Fruit fly (Drosophila melanogaster) whole organism, embryonic: ENCODE measurements around the gene timeout.

ENCODE experiments used
- CG10462 ChIP-seq: fragments of 200-800 bp; sonication (Bioruptor generic); optimal IDR thresholded peaks from 2 replicates; lab custom pipeline; 2016; ENCODE audit warnings: missing biosample characterization, missing genetic modification characterization
- CG11696 ChIP-seq: fragments of 200-800 bp; sonication (Bioruptor generic); IDR thresholded peaks from 2 replicates; pipeline ENCODE4 v1.3.6; 2022; ENCODE audit warnings: missing biosample characterization, missing genetic modification characterization
- CG13287 ChIP-seq: fragments of 200-800 bp; sonication (Bioruptor generic); IDR thresholded peaks from 2 replicates; pipeline ENCODE4 v1.3.6; 2022; ENCODE audit warnings: missing biosample characterization, missing genetic modification characterization; ENCODE audit not compliant: partially characterized antibody
- CG13296 ChIP-seq: fragments of 200-800 bp; sonication (Bioruptor generic); optimal IDR thresholded peaks from 3 replicates; lab custom pipeline; 2018; ENCODE audit warnings: missing biosample characterization, mild to moderate bottlenecking, missing genetic modification characterization
- CG14860 ChIP-seq: fragments of 200-800 bp; sonication (Bioruptor generic); IDR thresholded peaks from 3 replicates; pipeline ENCODE4 v1.3.6; 2022; ENCODE audit warnings: missing biosample characterization, missing genetic modification characterization; ENCODE audit not compliant: partially characterized antibody
- CG16863 ChIP-seq: fragments of 200-800 bp; sonication (Bioruptor generic); optimal IDR thresholded peaks from 3 replicates; lab custom pipeline; 2016; ENCODE audit warnings: missing biosample characterization, missing genetic modification characterization
- CG17361 ChIP-seq: fragments of 200-800 bp; sonication (Bioruptor generic); IDR thresholded peaks from 3 replicates; pipeline ENCODE4 v1.3.6; 2022; ENCODE audit warnings: missing biosample characterization, missing genetic modification characterization
- CG17829 ChIP-seq: fragments of 200-800 bp; optimal IDR thresholded peaks from 2 replicates; lab custom pipeline; 2019; ENCODE audit warnings: missing biosample characterization, mild to moderate bottlenecking, missing genetic modification characterization, moderate library complexity
- CG17912 ChIP-seq: fragments of 200-800 bp; sonication (Bioruptor generic); optimal IDR thresholded peaks from 2 replicates; lab custom pipeline; 2018; ENCODE audit warnings: missing biosample characterization, mild to moderate bottlenecking, missing genetic modification characterization
- CG18476 ChIP-seq: fragments of 200-800 bp; sonication (Bioruptor generic); optimal IDR thresholded peaks from 2 replicates; lab custom pipeline; 2016; ENCODE audit warnings: missing biosample characterization, mild to moderate bottlenecking, missing genetic modification characterization
- CG2116 ChIP-seq: fragments of 200-800 bp; sonication (Bioruptor generic); optimal IDR thresholded peaks from 3 replicates; lab custom pipeline; 2018; ENCODE audit warnings: missing biosample characterization, mild to moderate bottlenecking, missing genetic modification characterization
- CG43689 ChIP-seq: fragments of 200-800 bp; sonication (Bioruptor generic); IDR thresholded peaks from 2 replicates; pipeline ENCODE4 v1.3.6; 2022; ENCODE audit warnings: missing biosample characterization, missing genetic modification characterization
- CG4854 ChIP-seq: fragments of 200-800 bp; sonication (Bioruptor generic); optimal IDR thresholded peaks from 2 replicates; lab custom pipeline; 2016; ENCODE audit warnings: missing biosample characterization, missing genetic modification characterization, inconsistent platforms
- CG6689 ChIP-seq: fragments of 200-800 bp; sonication (Bioruptor generic); IDR thresholded peaks from 2 replicates; pipeline ENCODE4 v1.3.6; 2022; ENCODE audit warnings: missing biosample characterization, missing genetic modification characterization
- CG6765 ChIP-seq: fragments of 200-800 bp; sonication (Bioruptor generic); optimal IDR thresholded peaks from 3 replicates; lab custom pipeline; 2017; ENCODE audit warnings: missing biosample characterization, mild to moderate bottlenecking, missing genetic modification characterization
- CG7556 ChIP-seq: fragments of 200-800 bp; sonication (Bioruptor generic); optimal IDR thresholded peaks from 2 replicates; lab custom pipeline; 2017; ENCODE audit warnings: missing biosample characterization, mild to moderate bottlenecking, missing genetic modification characterization
- CG8089 ChIP-seq: fragments of 200-800 bp; sonication (Bioruptor generic); optimal IDR thresholded peaks from 3 replicates; lab custom pipeline; 2016; ENCODE audit warnings: missing biosample characterization, missing genetic modification characterization
- CG8359 ChIP-seq: fragments of 200-800 bp; sonication (Bioruptor generic); optimal IDR thresholded peaks from 2 replicates; lab custom pipeline; 2017; ENCODE audit warnings: missing biosample characterization, mild to moderate bottlenecking, missing genetic modification characterization, borderline replicate concordance
- CG8478 ChIP-seq: fragments of >200 bp; optimal IDR thresholded peaks from 2 replicates; lab custom pipeline; 2018
- CG8765 ChIP-seq: fragments of 200-800 bp; sonication (Bioruptor generic); IDR thresholded peaks from 2 replicates; pipeline ENCODE4 v1.3.6; 2022; ENCODE audit warnings: missing biosample characterization, missing genetic modification characterization
- CG9727 ChIP-seq: fragments of 200-800 bp; sonication (Bioruptor generic); optimal IDR thresholded peaks from 3 replicates; lab custom pipeline; 2017; ENCODE audit warnings: missing biosample characterization, mild to moderate bottlenecking, missing genetic modification characterization
- Dek ChIP-seq: fragments of 200-800 bp; sonication (Bioruptor generic); optimal IDR thresholded peaks from 3 replicates; lab custom pipeline; 2019; ENCODE audit warnings: missing biosample characterization, mild to moderate bottlenecking, missing genetic modification characterization, moderate library complexity
- E2f1 ChIP-seq: fragments of 200-800 bp; sonication (Bioruptor generic); IDR thresholded peaks from 2 replicates; pipeline ENCODE4 v1.3.6; 2022; ENCODE audit warnings: missing biosample characterization, missing genetic modification characterization
- HmgD ChIP-seq: fragments of 200-800 bp; sonication (Bioruptor generic); optimal IDR thresholded peaks from 3 replicates; lab custom pipeline; 2016; ENCODE audit warnings: missing biosample characterization, missing genetic modification characterization
- Hr3 ChIP-seq: fragments of 200-800 bp; sonication (Bioruptor generic); optimal IDR thresholded peaks from 3 replicates; lab custom pipeline; 2016; ENCODE audit warnings: missing biosample characterization, missing genetic modification characterization
- Hr51 ChIP-seq, 2 experiments: fragments of 200-800 bp; sonication (Bioruptor generic); optimal IDR thresholded peaks; 2 replicates in 1 of 2; 3 replicates in 1 of 2; lab custom pipeline; 2016 to 2018; ENCODE audit warnings: missing biosample characterization in 2 of 2, missing genetic modification characterization in 2 of 2, mild to moderate bottlenecking in 1 of 2, moderate library complexity in 1 of 2
- MBD-R2 ChIP-seq: fragments of 200-800 bp; sonication (Bioruptor generic); IDR thresholded peaks from 2 replicates; pipeline ENCODE4 v1.3.6; 2022; ENCODE audit warnings: missing biosample characterization, missing genetic modification characterization
- Oli ChIP-seq: fragments of 200-800 bp; sonication (Bioruptor generic); optimal IDR thresholded peaks from 2 replicates; lab custom pipeline; 2018; ENCODE audit warnings: missing biosample characterization, mild to moderate bottlenecking, missing genetic modification characterization, moderate library complexity
- Pdp1 ChIP-seq, 2 experiments: fragments of 200-800 bp; sonication (Bioruptor generic); optimal IDR thresholded peaks; 3 replicates each; lab custom pipeline; 2016; ENCODE audit warnings: missing biosample characterization in 2 of 2, missing genetic modification characterization in 2 of 2, mild to moderate bottlenecking in 1 of 2, moderate library complexity in 1 of 2
- Taf1 ChIP-seq: fragments of 200-800 bp; sonication (Bioruptor generic); IDR thresholded peaks from 2 replicates; pipeline ENCODE4 v1.3.6; 2022; ENCODE audit warnings: missing biosample characterization, missing genetic modification characterization
- bbx ChIP-seq: fragments of 200-800 bp; sonication (Bioruptor generic); IDR thresholded peaks from 2 replicates; pipeline ENCODE4 v1.3.6; 2022; ENCODE audit warnings: missing biosample characterization, missing genetic modification characterization; ENCODE audit not compliant: partially characterized antibody
- chif ChIP-seq, 2 experiments: fragments of 200-800 bp; sonication (Bioruptor generic); optimal IDR thresholded peaks; 3 replicates each; lab custom pipeline; 2016; ENCODE audit warnings: missing biosample characterization in 2 of 2, missing genetic modification characterization in 2 of 2
- dan ChIP-seq: fragments of 200-800 bp; sonication (Bioruptor generic); IDR thresholded peaks from 2 replicates; pipeline ENCODE4 v1.3.6; 2022; ENCODE audit warnings: missing biosample characterization, missing genetic modification characterization
- disco-r ChIP-seq: fragments of 200-800 bp; sonication (Bioruptor generic); optimal IDR thresholded peaks from 2 replicates; lab custom pipeline; 2016; ENCODE audit warnings: missing biosample characterization, missing genetic modification characterization
- gcm2 ChIP-seq: fragments of 200-800 bp; sonication (Bioruptor generic); optimal IDR thresholded peaks from 2 replicates; lab custom pipeline; 2016; ENCODE audit warnings: missing biosample characterization, missing genetic modification characterization
- jing ChIP-seq: fragments of 200-800 bp; sonication (Bioruptor generic); optimal IDR thresholded peaks from 2 replicates; lab custom pipeline; 2018; ENCODE audit warnings: missing biosample characterization, mild to moderate bottlenecking, missing genetic modification characterization
- ken ChIP-seq: fragments of 200-800 bp; sonication (Bioruptor generic); IDR thresholded peaks from 3 replicates; pipeline ENCODE4 v1.3.6; 2022; ENCODE audit warnings: missing biosample characterization, missing genetic modification characterization
- lilli ChIP-seq: fragments of 200-800 bp; sonication (Bioruptor generic); optimal IDR thresholded peaks from 3 replicates; lab custom pipeline; 2016; ENCODE audit warnings: missing biosample characterization, missing genetic modification characterization
- lmd ChIP-seq: fragments of 200-800 bp; sonication (Bioruptor generic); IDR thresholded peaks from 2 replicates; pipeline ENCODE4 v1.3.6; 2022; ENCODE audit warnings: missing biosample characterization, missing genetic modification characterization
- mld ChIP-seq: fragments of 200-800 bp; sonication (Bioruptor generic); IDR thresholded peaks from 3 replicates; pipeline ENCODE4 v1.3.6; 2022; ENCODE audit warnings: missing biosample characterization, missing genetic modification characterization; ENCODE audit not compliant: partially characterized antibody
- p53 ChIP-seq: fragments of 200-800 bp; sonication (Bioruptor generic); optimal IDR thresholded peaks from 2 replicates; lab custom pipeline; 2016; ENCODE audit warnings: missing biosample characterization, missing genetic modification characterization
- pho ChIP-seq: fragments of 200-800 bp; sonication (Bioruptor generic); optimal IDR thresholded peaks from 2 replicates; lab custom pipeline; 2016; ENCODE audit warnings: missing biosample characterization, missing genetic modification characterization
- phol ChIP-seq: fragments of 200-800 bp; sonication (Bioruptor generic); optimal IDR thresholded peaks from 3 replicates; lab custom pipeline; 2018; ENCODE audit warnings: missing biosample characterization, mild to moderate bottlenecking, missing genetic modification characterization, moderate library complexity
- sc ChIP-seq, 3 experiments: fragments of >200 bp in 2 of 3; fragments of 200-800 bp in 1 of 3; sonication (Bioruptor generic) in 1 of 3; optimal IDR thresholded peaks; 2 replicates in 2 of 3; 3 replicates in 1 of 3; lab custom pipeline; 2017; ENCODE audit warnings: mild to moderate bottlenecking in 1 of 3, missing biosample characterization in 1 of 3, missing genetic modification characterization in 1 of 3, missing genetic modification reagents in 1 of 3
- tgo ChIP-seq: fragments of 200-800 bp; sonication (Bioruptor generic); IDR thresholded peaks from 3 replicates; pipeline ENCODE4 v1.3.6; 2022; ENCODE audit warnings: missing biosample characterization, missing genetic modification characterization
- tin ChIP-seq: fragments of 200-800 bp; sonication (Bioruptor generic); optimal IDR thresholded peaks from 3 replicates; lab custom pipeline; 2016; ENCODE audit warnings: missing biosample characterization, missing genetic modification characterization
- tll ChIP-seq, 2 experiments: fragments of 200-800 bp in 1 of 2; fragments of >200 bp in 1 of 2; sonication (Bioruptor generic) in 1 of 2; optimal IDR thresholded peaks; 2 replicates each; lab custom pipeline; 2017 to 2019; ENCODE audit warnings: missing biosample characterization in 2 of 2, missing genetic modification characterization in 2 of 2, mild to moderate bottlenecking in 1 of 2, moderate library complexity in 1 of 2

The timeout gene

DNA sequence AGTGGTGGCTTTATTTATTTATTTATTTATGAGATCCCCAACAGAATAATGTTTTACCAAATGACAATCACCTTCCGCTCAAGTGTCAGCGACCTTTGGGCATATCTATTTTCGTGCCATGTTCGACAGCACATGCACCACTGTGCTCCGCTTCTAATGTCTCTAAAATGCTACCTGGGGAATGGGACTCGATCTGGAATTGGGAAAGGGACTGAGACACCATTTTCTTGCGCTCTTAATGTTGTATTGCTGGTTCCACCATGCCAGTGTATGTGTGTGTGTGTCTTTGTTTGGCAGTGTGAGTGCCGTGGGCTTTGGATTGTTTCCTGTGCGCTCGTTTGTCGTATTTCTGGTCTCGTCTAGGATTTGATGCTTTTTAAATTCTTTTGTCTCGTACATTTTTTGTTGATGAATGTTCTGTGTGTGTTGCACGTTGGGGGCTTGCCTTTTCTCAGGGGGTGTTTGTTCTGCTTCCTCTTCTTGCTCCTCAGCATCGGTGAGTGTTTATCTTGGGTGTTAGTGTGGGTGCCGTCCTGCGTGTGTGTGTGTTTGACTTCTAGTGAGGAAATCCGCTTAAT is 23.2 kb upstream of the timeout start (continued):
- TF ChIP-seq bbx (GFP tag; lab: Robert Waterston, UW) (peak; percentile 40; the same call in 1 of the 2 replicates), phol (peak; percentile 27), Hr51 (GFP tag; optimal IDR thresholded peaks at IDR 0.05; lab: Kevin White, UChicago) (no peak), CG17829 (tag; lab: Kevin White, UChicago) (no peak), Hr3 (GFP tag; lab: Kevin White, UChicago) (no peak), CG17361 (GFP tag; lab: Robert Waterston, UW) (no peak)

DNA sequence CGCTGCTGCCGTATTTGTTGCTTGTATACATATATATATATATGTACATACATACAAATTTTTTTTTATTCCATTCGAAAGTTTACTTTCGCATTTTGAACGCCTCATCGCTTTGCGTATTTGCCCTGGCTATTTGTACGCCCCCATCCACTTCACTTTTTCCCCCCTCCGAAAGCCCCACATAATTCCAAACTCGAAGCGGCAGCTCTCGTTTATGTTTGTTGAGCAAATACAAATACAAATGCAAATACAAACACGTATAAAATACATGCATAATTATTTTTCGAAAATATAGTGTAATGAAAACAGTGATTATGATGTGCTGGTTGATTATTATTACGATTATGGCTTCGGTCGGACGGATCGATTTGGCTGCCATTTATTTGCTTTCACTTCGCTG is 20.4 kb upstream of the timeout start:
- TF ChIP-seq CG4854 (GFP tag; lab: Kevin White, UChicago) (peak; percentile 80), CG11696 (GFP tag; lab: Robert Waterston, UW) (0 out of 2 replicates have a peak, but pooled peaks have one; percentile 28), CG8089 (GFP tag; lab: Kevin White, UChicago) (peak; percentile 81), CG7556 (GFP tag; lab: Kevin White, UChicago) (peak; percentile 82), E2f1 (GFP tag; lab: Robert Waterston, UW) (no peak), CG8478 (lab: Kevin White, UChicago) (no peak), ken (GFP tag; lab: Robert Waterston, UW) (peak; percentile 64; the same call in 1 of the 3 replicates), CG13287 (no peak), Dek (peak; percentile 85), Oli (peak; percentile 83), CG16863 (GFP tag; lab: Kevin White, UChicago) (peak; percentile 77), CG13296 (GFP tag; lab: Kevin White, UChicago) (peak; percentile 82), sc (optimal IDR thresholded peaks at IDR 0.05; lab: Kevin White, UChicago) (no peak), sc (GFP tag; optimal IDR thresholded peaks at IDR 0.05; lab: Kevin White, UChicago) (peak; percentile 93), Taf1 (GFP tag; lab: Robert Waterston, UW) (no peak), bbx (GFP tag; lab: Robert Waterston, UW) (no peak), tgo (GFP tag; lab: Robert Waterston, UW) (peak; percentile 56; the same call in 2 of the 3 replicates), HmgD (GFP tag; lab: Kevin White, UChicago) (no peak), CG18476 (GFP tag; lab: Kevin White, UChicago) (peak; percentile 76), CG9727 (GFP tag; lab: Kevin White, UChicago) (peak; percentile 94), mld (GFP tag; lab: Robert Waterston, UW) (no peak), gcm2 (GFP tag; lab: Kevin White, UChicago) (peak; percentile 39), CG17912 (GFP tag; lab: Kevin White, UChicago) (peak; percentile 89), lmd (peak; percentile 44), jing (peak; percentile 77), tin (peak; percentile 51), CG6689 (GFP tag; lab: Robert Waterston, UW) (peak; percentile 58), p53 (peak; percentile 79), chif (GFP tag; optimal IDR thresholded peaks at IDR 0.05; lab: Kevin White, UChicago) (peak; percentile 74 to 89), tll (GFP tag; optimal IDR thresholded peaks at IDR 0.05; lab: Kevin White, UChicago) (no peak), CG8359 (peak; percentile 92), CG10462 (GFP tag; lab: Kevin White, UChicago) (peak; percentile 45), disco-r (GFP tag; lab: Kevin White, UChicago) (peak; percentile 68), CG6765 (GFP tag; lab: Kevin White, UChicago) (peak; percentile 49), CG8765 (GFP tag; lab: Robert Waterston, UW) (no peak), pho (peak; percentile 16), CG14860 (GFP tag; lab: Robert Waterston, UW) (no peak), CG2116 (GFP tag; lab: Kevin White, UChicago) (peak; percentile 67), lilli (peak; percentile 35), CG43689 (GFP tag; lab: Robert Waterston, UW) (no peak), Pdp1 (GFP tag; optimal IDR thresholded peaks at IDR 0.05; lab: Kevin White, UChicago) (peak; percentile 52 to 71), MBD-R2 (peak; percentile 27; the same call in 1 of the 2 replicates), dan (GFP tag; lab: Robert Waterston, UW) (no peak)
